Fruit fly (Drosophila melanogaster) whole organism, pupa: ENCODE results near the gene CG10237.

Experiments used
- CG10348 ChIP-seq: fragments of 200-800 bp; sonication (Bioruptor generic); IDR thresholded peaks from 2 replicates; pipeline ENCODE4 v1.3.6; 2022; ENCODE audit warnings: missing biosample characterization, missing genetic modification characterization
- CG12605 ChIP-seq: fragments of 200-800 bp; sonication (Bioruptor generic); IDR thresholded peaks from 2 replicates; pipeline ENCODE4 v1.3.6; 2022; ENCODE audit warnings: missing biosample characterization, missing genetic modification characterization
- CG13204 ChIP-seq: fragments of 200-800 bp; sonication (Bioruptor generic); optimal IDR thresholded peaks from 2 replicates; lab custom pipeline; 2018; ENCODE audit warnings: missing biosample characterization, mild to moderate bottlenecking, missing genetic modification characterization, moderate library complexity
- CG14655 ChIP-seq: fragments of 200-800 bp; sonication (Bioruptor generic); optimal IDR thresholded peaks from 3 replicates; lab custom pipeline; 2017; ENCODE audit warnings: mild to moderate bottlenecking, missing biosample characterization, missing genetic modification reagents, missing genetic modification characterization
- CG15710 ChIP-seq: fragments of 200-800 bp; sonication (Bioruptor generic); optimal IDR thresholded peaks from 2 replicates; lab custom pipeline; 2018; ENCODE audit warnings: missing biosample characterization, mild to moderate bottlenecking, missing genetic modification characterization, moderate library complexity
- CG17806 ChIP-seq: fragments of 200-800 bp; sonication (Bioruptor generic); optimal IDR thresholded peaks from 2 replicates; lab custom pipeline; 2018; ENCODE audit warnings: missing biosample characterization, mild to moderate bottlenecking, missing genetic modification characterization, moderate library complexity
- CG32121 ChIP-seq: fragments of 200-800 bp; sonication (Bioruptor generic); IDR thresholded peaks from 2 replicates; pipeline ENCODE4 v1.3.6; 2022; ENCODE audit warnings: missing biosample characterization, missing genetic modification characterization
- CG34367 ChIP-seq: fragments of 200-800 bp; sonication (Bioruptor generic); optimal IDR thresholded peaks from 2 replicates; lab custom pipeline; 2018; ENCODE audit warnings: missing biosample characterization, mild to moderate bottlenecking, missing genetic modification characterization
- CG4496 ChIP-seq: fragments of 200-800 bp; sonication (Bioruptor generic); IDR thresholded peaks from 3 replicates; pipeline ENCODE4 v1.3.6; 2022; ENCODE audit warnings: missing biosample characterization, missing genetic modification characterization
- CG8159 ChIP-seq: fragments of 200-800 bp; sonication (Bioruptor generic); optimal IDR thresholded peaks from 3 replicates; lab custom pipeline; 2018; ENCODE audit warnings: missing biosample characterization, mild to moderate bottlenecking, missing genetic modification characterization, moderate library complexity
- CG8301 ChIP-seq: fragments of 200-800 bp; sonication (Bioruptor generic); optimal IDR thresholded peaks from 2 replicates; lab custom pipeline; 2018; ENCODE audit warnings: missing biosample characterization, mild to moderate bottlenecking, missing genetic modification characterization
- CG9948 ChIP-seq: fragments of 200-800 bp; sonication (Bioruptor generic); optimal IDR thresholded peaks from 2 replicates; lab custom pipeline; 2018; ENCODE audit warnings: missing biosample characterization, mild to moderate bottlenecking, missing genetic modification characterization, moderate library complexity
- D1 ChIP-seq: fragments of 200-800 bp; sonication (Bioruptor generic); optimal IDR thresholded peaks from 2 replicates; lab custom pipeline; 2018; ENCODE audit warnings: missing biosample characterization, mild to moderate bottlenecking, missing genetic modification characterization, moderate library complexity
- EcR ChIP-seq: fragments of 200-800 bp; sonication (Bioruptor generic); optimal IDR thresholded peaks from 3 replicates; lab custom pipeline; 2019; ENCODE audit warnings: missing biosample characterization, missing genetic modification characterization, mild to moderate bottlenecking, moderate library complexity, missing genetic modification reagents
- Ets98B ChIP-seq: fragments of 200-800 bp; sonication (Bioruptor generic); IDR thresholded peaks from 2 replicates; pipeline ENCODE4 v1.3.6; 2022; ENCODE audit warnings: missing biosample characterization, missing genetic modification characterization
- Pif1A ChIP-seq: fragments of 200-800 bp; sonication (Bioruptor generic); optimal IDR thresholded peaks from 3 replicates; lab custom pipeline; 2016; ENCODE audit warnings: missing biosample characterization, missing genetic modification characterization
- Pif1B ChIP-seq: fragments of 200-800 bp; sonication (Bioruptor generic); optimal IDR thresholded peaks from 3 replicates; lab custom pipeline; 2016; ENCODE audit warnings: missing biosample characterization, missing genetic modification characterization
- Snoo ChIP-seq: fragments of 200-800 bp; sonication (Bioruptor generic); optimal IDR thresholded peaks from 3 replicates; lab custom pipeline; 2017; ENCODE audit warnings: missing biosample characterization, mild to moderate bottlenecking, missing genetic modification characterization, inconsistent platforms
- fd96Ca ChIP-seq: fragments of 200-800 bp; sonication (Bioruptor generic); IDR thresholded peaks from 3 replicates; pipeline ENCODE4 v1.3.6; 2022; ENCODE audit warnings: missing biosample characterization, missing genetic modification characterization
- gl ChIP-seq: fragments of 200-800 bp; sonication (Bioruptor generic); optimal IDR thresholded peaks from 2 replicates; lab custom pipeline; 2018; ENCODE audit warnings: missing biosample characterization, mild to moderate bottlenecking, missing genetic modification characterization
- rn ChIP-seq: fragments of 200-800 bp; sonication (Bioruptor generic); IDR thresholded peaks from 2 replicates; pipeline ENCODE4 v1.3.6; 2022; ENCODE audit warnings: missing biosample characterization, missing genetic modification characterization

Gene CG10237

DNA sequence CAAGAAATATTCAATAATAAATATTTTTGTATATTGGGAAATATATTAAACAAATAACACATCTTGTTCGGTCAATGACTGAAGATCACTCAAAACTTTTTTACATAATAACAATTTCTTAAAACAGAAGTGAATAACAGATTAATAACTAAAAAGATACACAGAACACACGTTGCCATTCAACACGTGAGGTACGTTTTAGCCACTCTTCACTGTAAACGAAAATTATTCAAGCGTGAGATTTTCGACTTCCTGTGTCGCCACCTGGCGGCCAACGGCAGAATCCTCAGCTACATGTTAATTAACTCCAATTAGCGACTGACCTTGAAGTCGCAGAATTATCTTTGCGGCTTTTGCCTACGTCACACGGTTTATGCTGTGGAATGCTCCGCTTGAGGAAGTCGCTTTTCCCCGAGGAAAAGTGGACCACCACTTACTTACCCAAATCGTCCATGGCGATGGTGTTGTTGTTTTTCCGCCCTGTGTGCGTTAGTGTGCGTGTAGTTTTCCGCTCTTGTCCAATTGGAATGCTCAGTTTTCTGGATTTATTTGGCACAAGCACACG lies 16.7 kb downstream of the CG10237 start:
- TF ChIP-seq CG12605: no peak
- peak; percentile 39 for TF ChIP-seq CG34367 (tag; lab: Kevin White, UChicago)
- no peak for TF ChIP-seq gl
- TF ChIP-seq Pif1B (GFP tag; lab: Kevin White, UChicago): peak; percentile 5
- no peak for TF ChIP-seq EcR
- TF ChIP-seq rn (GFP tag; lab: Robert Waterston, UW): no peak
- peak; percentile 68; the same call in 2 of the 3 replicates for TF ChIP-seq CG4496 (GFP tag; lab: Robert Waterston, UW)
- peak; percentile 23 for TF ChIP-seq CG8301
- peak; percentile 37 for TF ChIP-seq Pif1A (GFP tag; lab: Kevin White, UChicago)
- TF ChIP-seq CG32121 (GFP tag; lab: Robert Waterston, UW): no peak
- no peak; the same call in 2 of the 3 replicates for TF ChIP-seq fd96Ca (GFP tag; lab: Robert Waterston, UW)
- peak; percentile 15 for TF ChIP-seq D1 (tag; lab: Kevin White, UChicago)
- TF ChIP-seq CG10348: no peak
- peak; percentile 39; the same call in 1 of the 2 replicates for TF ChIP-seq Ets98B (GFP tag; lab: Robert Waterston, UW)
- TF ChIP-seq CG13204 (GFP tag; lab: Kevin White, UChicago): no peak
- peak; percentile 54 for TF ChIP-seq CG17806 (tag; lab: Kevin White, UChicago)
- peak; percentile 36 for TF ChIP-seq CG9948
- peak; percentile 45 for TF ChIP-seq CG14655 (GFP tag; lab: Kevin White, UChicago)
- peak; percentile 32 for TF ChIP-seq CG15710 (tag; lab: Kevin White, UChicago)
- TF ChIP-seq Snoo (tag; lab: Kevin White, UChicago): peak; percentile 55
- TF ChIP-seq CG8159 (tag; lab: Kevin White, UChicago): peak; percentile 48

DNA sequence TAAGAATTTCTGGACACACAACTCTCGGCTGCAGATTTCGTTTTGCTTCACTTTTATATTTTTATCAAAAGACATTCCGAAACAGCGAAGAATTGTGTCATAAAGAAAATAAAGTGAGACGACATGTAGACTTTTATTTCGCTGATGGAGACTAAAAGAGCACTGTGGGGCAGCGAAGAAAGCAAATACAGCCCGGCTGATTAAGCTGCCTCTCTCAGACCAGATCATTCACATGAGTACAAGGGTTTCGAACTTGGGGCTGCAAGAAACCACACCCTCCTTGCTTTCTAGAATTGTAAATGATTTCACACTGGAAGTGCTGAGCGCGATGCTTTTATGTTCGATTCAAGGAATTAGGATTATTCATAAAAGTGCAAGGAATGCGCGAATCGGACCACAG lies 17.4 kb downstream of the CG10237 start:
- TF ChIP-seq Ets98B (GFP tag; lab: Robert Waterston, UW) (no peak), CG12605 (peak; percentile 38; the same call in 1 of the 2 replicates), EcR (peak; percentile 58), gl (peak; percentile 26)

DNA sequence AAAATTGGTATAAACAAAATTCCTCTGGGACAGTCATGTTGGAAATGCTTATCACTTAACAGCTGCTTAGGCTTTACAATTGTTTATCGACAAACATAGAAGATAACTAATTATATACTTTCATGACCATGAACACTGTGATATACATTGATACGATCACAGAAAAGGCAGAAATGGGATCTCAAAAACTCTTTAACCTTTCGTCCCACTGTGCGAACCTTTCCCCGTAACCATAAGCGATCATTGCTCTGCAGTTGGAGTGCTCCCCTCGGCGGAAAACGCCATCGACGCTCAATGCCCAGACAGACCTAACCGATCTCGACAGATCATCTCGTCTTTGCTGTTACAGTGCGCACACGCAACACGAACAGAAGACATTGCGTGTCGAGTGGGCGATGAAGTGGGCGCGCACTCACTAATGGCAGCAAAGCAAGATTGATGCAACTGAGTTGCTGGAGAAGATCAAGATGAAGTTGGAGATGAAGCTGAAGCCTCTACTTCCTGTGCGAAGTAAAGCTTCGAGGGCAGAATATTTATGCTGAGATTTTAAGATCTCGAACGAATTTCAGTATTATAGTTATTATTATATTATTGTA lies 18.1 kb downstream of the CG10237 start:
- TF ChIP-seq Ets98B (GFP tag; lab: Robert Waterston, UW) (no peak), gl (no peak), CG8159 (tag; lab: Kevin White, UChicago) (no peak), CG14655 (GFP tag; lab: Kevin White, UChicago) (no peak), EcR (peak; percentile 41), CG13204 (GFP tag; lab: Kevin White, UChicago) (no peak), fd96Ca (GFP tag; lab: Robert Waterston, UW) (0 out of 3 replicates have a peak, but pooled peaks have one; percentile 57), CG8301 (peak; percentile 19), CG12605 (no peak)
- TF ChIP-seq, all 21 proteins: peak for 3

DNA sequence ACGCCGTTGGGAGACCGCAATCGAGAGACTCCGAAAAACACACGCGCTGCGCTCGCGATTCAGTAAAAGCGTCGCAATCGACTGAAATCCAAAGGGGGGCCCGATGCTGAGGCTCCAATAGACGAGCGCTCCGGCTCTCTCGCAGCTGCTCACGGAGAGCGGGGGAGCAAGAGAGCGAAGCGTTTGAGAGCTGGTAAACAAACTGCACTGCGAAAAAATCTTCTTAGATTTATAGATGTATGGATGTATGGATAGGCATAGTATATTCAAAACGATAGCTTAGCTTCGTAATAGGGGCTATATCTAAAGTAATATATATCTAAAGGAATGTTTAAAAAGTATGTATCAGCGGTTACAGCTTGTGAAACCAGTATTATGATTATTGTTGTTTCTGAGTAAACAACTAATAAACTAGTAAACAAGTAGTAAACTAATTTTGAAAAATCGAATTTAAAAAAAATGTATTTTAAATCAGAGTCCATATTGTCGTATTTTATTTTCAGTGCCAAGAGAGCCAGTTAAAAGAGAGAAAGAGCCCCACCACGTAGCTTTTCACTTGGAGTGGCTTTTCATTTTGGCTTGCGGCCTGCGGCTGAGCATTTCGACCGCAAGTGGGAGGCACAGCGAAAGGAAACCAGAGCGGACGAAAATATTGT lies 18.9 kb downstream of the CG10237 start, which contains the start of the genes Alp12 and CG13085:
Gene Alp12, plus strand, starts transcription at position 584 of the 656 bp plus-strand sequence.
Gene CG13085, plus strand, starts transcription at position 584 of the 656 bp plus-strand sequence.
- TF ChIP-seq CG10348: peak; percentile 92
- TF ChIP-seq CG13204 (GFP tag; lab: Kevin White, UChicago): peak; percentile 74
- TF ChIP-seq D1 (tag; lab: Kevin White, UChicago): peak; percentile 89
- peak; percentile 93 for TF ChIP-seq CG34367 (tag; lab: Kevin White, UChicago)
- peak; percentile 100 for TF ChIP-seq CG14655 (GFP tag; lab: Kevin White, UChicago)
- TF ChIP-seq CG17806 (tag; lab: Kevin White, UChicago): peak; percentile 93
- peak; percentile 97 for TF ChIP-seq CG32121 (GFP tag; lab: Robert Waterston, UW)
- TF ChIP-seq fd96Ca (GFP tag; lab: Robert Waterston, UW): peak; percentile 79
- TF ChIP-seq Pif1A (GFP tag; lab: Kevin White, UChicago): peak; percentile 96
- TF ChIP-seq CG9948: peak; percentile 97
- peak; percentile 94 for TF ChIP-seq CG15710 (tag; lab: Kevin White, UChicago)
- peak; percentile 95 for TF ChIP-seq Ets98B (GFP tag; lab: Robert Waterston, UW)
- peak; percentile 95 for TF ChIP-seq CG8159 (tag; lab: Kevin White, UChicago)
- peak; percentile 96 for TF ChIP-seq CG4496 (GFP tag; lab: Robert Waterston, UW)
- TF ChIP-seq CG8301: peak; percentile 99
- TF ChIP-seq EcR: peak; percentile 18
- TF ChIP-seq CG12605: peak; percentile 87
- TF ChIP-seq Pif1B (GFP tag; lab: Kevin White, UChicago): peak; percentile 95
- peak; percentile 91 for TF ChIP-seq rn (GFP tag; lab: Robert Waterston, UW)
- peak; percentile 75 for TF ChIP-seq gl
- peak; percentile 93 for TF ChIP-seq Snoo (tag; lab: Kevin White, UChicago)

DNA sequence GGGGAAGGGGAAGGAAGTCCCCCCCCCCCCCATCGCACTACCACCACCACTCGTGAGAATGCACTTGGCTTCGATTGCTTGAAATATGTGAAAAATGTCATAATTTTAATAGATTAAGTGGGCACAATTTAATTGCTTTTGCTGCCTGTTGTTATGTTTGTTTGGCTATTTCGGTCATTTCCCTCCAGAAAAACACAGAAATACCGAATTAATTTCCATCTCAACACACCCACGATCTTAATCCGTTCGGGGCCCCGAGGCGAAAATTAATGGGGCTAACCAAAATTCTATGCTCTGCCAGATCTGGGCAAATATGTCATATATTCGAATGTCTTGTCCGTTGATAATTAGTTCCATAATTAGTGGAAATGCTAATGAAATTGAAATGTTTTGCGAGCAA lies 19.9 kb downstream of the CG10237 start:
- TF ChIP-seq Ets98B (GFP tag; lab: Robert Waterston, UW): no peak
- TF ChIP-seq Snoo (tag; lab: Kevin White, UChicago): no peak
- TF ChIP-seq CG32121 (GFP tag; lab: Robert Waterston, UW): no peak
- no peak for TF ChIP-seq CG4496 (GFP tag; lab: Robert Waterston, UW)
- TF ChIP-seq CG10348: no peak
- TF ChIP-seq Pif1B (GFP tag; lab: Kevin White, UChicago): no peak
- TF ChIP-seq CG14655 (GFP tag; lab: Kevin White, UChicago): no peak
- no peak for TF ChIP-seq CG34367 (tag; lab: Kevin White, UChicago)
- no peak for TF ChIP-seq Pif1A (GFP tag; lab: Kevin White, UChicago)
- no peak for TF ChIP-seq CG12605
- TF ChIP-seq gl: no peak
- no peak for TF ChIP-seq CG15710 (tag; lab: Kevin White, UChicago)
